Worm (Caenorhabditis elegans) whole organism, L4/young adult: ENCODE measurements around the gene hrpl-1.

ENCODE experiments used
- W03F9.2 ChIP-seq: fragments of 150-350 bp; optimal IDR thresholded peaks from 2 replicates; lab custom pipeline; 2014; ENCODE audit warnings: missing biosample characterization, missing genetic modification characterization
- dao-5 ChIP-seq: sonication (generic microtip); optimal IDR thresholded peaks from 2 replicates; lab custom pipeline; 2016; ENCODE audit warnings: missing genotype, missing genetic modification characterization, moderate library complexity, missing compliant biosample characterization
- him-1 ChIP-seq: sonication (generic microtip); optimal IDR thresholded peaks from 2 replicates; lab custom pipeline; 2016; ENCODE audit warnings: missing genotype, missing genetic modification reagents, missing genetic modification characterization, missing compliant biosample characterization

DNA sequence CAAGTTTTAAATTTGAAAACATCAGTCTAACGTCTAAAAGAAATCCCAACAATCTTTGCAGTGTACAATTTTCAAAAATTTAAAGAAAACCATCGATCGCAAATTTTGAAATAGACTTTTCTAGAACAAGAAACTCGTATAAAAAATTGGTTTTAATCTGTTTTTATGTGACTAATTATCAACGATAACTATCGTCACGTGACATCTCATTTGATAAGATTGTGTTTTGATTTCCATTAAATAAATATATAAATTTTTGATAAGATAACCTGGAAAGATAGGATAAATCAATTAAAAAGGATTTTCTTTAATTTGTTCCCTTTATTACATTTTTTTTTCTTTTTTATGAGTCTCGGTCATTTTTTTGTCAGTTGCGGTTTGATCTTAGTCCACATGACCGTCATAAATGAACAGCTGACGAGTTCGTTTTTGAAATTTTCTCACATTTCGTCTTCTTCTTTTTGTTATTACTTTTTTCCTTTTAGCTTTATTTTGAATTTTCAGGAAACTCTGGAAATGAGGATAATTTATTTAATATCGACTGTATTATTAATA lies 11.1 kb downstream of the hrpl-1 start, which contains the start of gene asm-1:
- TF ChIP-seq him-1 (tag; lab: Kevin White, UChicago) (no peak), dao-5 (tag; lab: Kevin White, UChicago) (no peak), W03F9.2 (tag; lab: Kevin White, UChicago) (no peak)
